Fruit fly (Drosophila melanogaster): ENCODE data around the gene Gp93.

Gene Gp93

DNA sequence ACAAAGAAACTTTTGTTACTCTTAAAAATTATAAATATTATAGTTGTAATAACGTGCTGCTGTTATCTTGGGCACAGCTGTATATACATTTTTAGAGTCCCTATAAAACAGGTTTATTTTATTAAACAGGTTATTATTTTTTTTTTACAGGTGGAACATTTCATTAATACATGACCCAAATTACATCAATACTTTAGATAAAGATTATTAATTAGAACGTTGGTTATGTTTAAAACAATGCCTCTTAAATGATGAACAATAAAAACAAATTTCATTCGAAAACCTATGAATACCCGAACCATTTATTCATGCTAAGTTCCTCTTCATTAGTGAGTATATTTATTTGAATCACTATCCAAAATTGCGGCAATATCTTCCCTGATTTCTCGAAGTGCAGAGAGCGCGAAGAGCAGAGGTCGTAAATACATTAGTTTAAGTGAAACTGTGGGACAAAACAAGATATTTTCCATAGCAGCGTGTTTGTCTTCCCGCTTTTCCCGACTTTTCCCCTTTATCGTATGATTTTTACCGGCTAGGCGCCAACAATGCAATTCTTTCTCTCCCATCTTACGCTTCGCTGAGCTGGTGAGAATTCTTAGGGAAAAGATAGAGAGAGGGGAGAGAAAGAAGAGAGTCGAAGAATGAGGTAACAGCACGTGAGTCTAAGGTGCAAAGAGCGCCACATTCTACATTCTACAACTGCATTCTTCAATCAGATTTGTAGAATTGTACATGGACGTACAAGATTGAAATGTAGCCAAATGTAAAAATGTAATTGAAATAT lies 40.3 kb downstream of the Gp93 start (continued):
- peak; percentile 41 for TF ChIP-seq nmo (GFP tag; optimal IDR thresholded peaks at IDR 0.05)
- no peak for TF ChIP-seq BtbVII (GFP tag; optimal IDR thresholded peaks at IDR 0.05)
- TF ChIP-seq CG2129 (GFP tag; IDR thresholded peaks at IDR 0.05; ENCODE audit: partially characterized antibody) = no peak
- peak; percentile 48 for TF ChIP-seq sisA (GFP tag; IDR thresholded peaks at IDR 0.05)
- no peak for TF ChIP-seq D19A (tag; optimal IDR thresholded peaks at IDR 0.05)
- no peak for TF ChIP-seq crc (GFP tag; optimal IDR thresholded peaks at IDR 0.05)
- TF ChIP-seq odd (GFP tag; optimal IDR thresholded peaks at IDR 0.05) = no peak
- TF ChIP-seq CG11085 (GFP tag; IDR thresholded peaks at IDR 0.05) = peak; percentile 55
- no peak for TF ChIP-seq CG17328 (GFP tag; IDR thresholded peaks at IDR 0.05)
- no peak for TF ChIP-seq CG6854 (GFP tag; optimal IDR thresholded peaks at IDR 0.05)
- peak; percentile 47; the same call in 1 of the 3 replicates for TF ChIP-seq CG2199 (GFP tag; IDR thresholded peaks at IDR 0.05)
- no peak for TF ChIP-seq CG31388 (GFP tag; optimal IDR thresholded peaks at IDR 0.05)
- peak; percentile 35 for TF ChIP-seq HHEX (GFP tag; optimal IDR thresholded peaks at IDR 0.05)
- TF ChIP-seq Dbx (GFP tag; IDR thresholded peaks at IDR 0.05) = peak; percentile 61; the same call in 1 of the 3 replicates
- no peak for TF ChIP-seq abd-A (tag; optimal IDR thresholded peaks at IDR 0.05)
- no peak for TF ChIP-seq CG3407 (GFP tag; optimal IDR thresholded peaks at IDR 0.05)
- no peak for TF ChIP-seq Hr39 (optimal IDR thresholded peaks at IDR 0.05)
- peak; percentile 45 for TF ChIP-seq CG9876 (GFP tag; optimal IDR thresholded peaks at IDR 0.05)
- peak; percentile 57 for TF ChIP-seq gem (tag; optimal IDR thresholded peaks at IDR 0.05)
- TF ChIP-seq CG9609 (GFP tag; optimal IDR thresholded peaks at IDR 0.05) = no peak
- TF ChIP-seq wek (GFP tag; optimal IDR thresholded peaks at IDR 0.05) = no peak
- 0 out of 3 replicates have a peak, but pooled peaks have one; percentile 62 for TF ChIP-seq CG11456 (GFP tag; IDR thresholded peaks at IDR 0.05)
- no peak for TF ChIP-seq salm (tag; optimal IDR thresholded peaks at IDR 0.05)
- peak; percentile 14 for TF ChIP-seq az2 (GFP tag; optimal IDR thresholded peaks at IDR 0.05)
- peak; percentile 32 for TF ChIP-seq org-1 (GFP tag; optimal IDR thresholded peaks at IDR 0.05)
- peak; percentile 34; the same call in 1 of the 2 replicates for TF ChIP-seq Bgb (GFP tag; IDR thresholded peaks at IDR 0.05; ENCODE audit: partially characterized antibody)
- no peak for TF ChIP-seq bowl (GFP tag; IDR thresholded peaks at IDR 0.05)
- no peak for TF ChIP-seq Sry-β (GFP tag; optimal IDR thresholded peaks at IDR 0.05)
- TF ChIP-seq CG2875 (GFP tag; optimal IDR thresholded peaks at IDR 0.05) = no peak
- peak; percentile 44; the same call in 2 of the 3 replicates for TF ChIP-seq CG34422 (GFP tag; IDR thresholded peaks at IDR 0.05)
- no peak for TF ChIP-seq Ravus (GFP tag; IDR thresholded peaks at IDR 0.05)
- TF ChIP-seq CG15269 (tag; optimal IDR thresholded peaks at IDR 0.05) = peak; percentile 7
- peak; percentile 57 for TF ChIP-seq CG18619 (GFP tag; optimal IDR thresholded peaks at IDR 0.05)
- TF ChIP-seq CG32767 (GFP tag; IDR thresholded peaks at IDR 0.05) = no peak
- no peak for TF ChIP-seq NC2α (GFP tag; optimal IDR thresholded peaks at IDR 0.05)
- peak; percentile 25 for TF ChIP-seq CG1233 (GFP tag; optimal IDR thresholded peaks at IDR 0.05)
- no peak for TF ChIP-seq sc (optimal IDR thresholded peaks at IDR 0.05)
- TF ChIP-seq sc (GFP tag; optimal IDR thresholded peaks at IDR 0.05) = no peak
- no peak for TF ChIP-seq CG8089 (GFP tag; optimal IDR thresholded peaks at IDR 0.05)
- TF ChIP-seq Sox100B (GFP tag; optimal IDR thresholded peaks at IDR 0.05) = peak; percentile 48
- TF ChIP-seq eve (GFP tag; optimal IDR thresholded peaks at IDR 0.05) = no peak
- peak; percentile 41; the same call in 1 of the 2 replicates for TF ChIP-seq CG11247 (GFP tag; IDR thresholded peaks at IDR 0.05)
- no peak for TF ChIP-seq CG7963 (GFP tag; IDR thresholded peaks at IDR 0.05; ENCODE audit: partially characterized antibody)
- TF ChIP-seq fd102C (GFP tag; optimal IDR thresholded peaks at IDR 0.05) = no peak
- TF ChIP-seq sug (tag; optimal IDR thresholded peaks at IDR 0.05) = no peak
- TF ChIP-seq usp (GFP tag; optimal IDR thresholded peaks at IDR 0.05) = no peak
- TF ChIP-seq CG12236 (GFP tag; optimal IDR thresholded peaks at IDR 0.05) = no peak
- peak; percentile 48 for TF ChIP-seq CG4730 (GFP tag; IDR thresholded peaks at IDR 0.05)
- TF ChIP-seq CG8281 (tag; optimal IDR thresholded peaks at IDR 0.05) = no peak
- TF ChIP-seq Xbp1 (GFP tag; optimal IDR thresholded peaks at IDR 0.05) = peak; percentile 52

Measured in whole organism, embryonic.